Worm (Caenorhabditis elegans): ENCODE measurements around the gene C05B5.16.

ce11 chrIII:10035783-10036182, 23.5 kb downstream of the C05B5.16 start, which contains the start of gene xbx-3:
- TF ChIP-seq nfya-1 (tag; optimal IDR thresholded peaks at IDR 0.05; ENCODE audit: borderline replicate concordance, insufficient read depth) (no peak), dpl-1 (GFP tag; optimal IDR thresholded peaks at IDR 0.05) (no peak), F55B11.4 (tag; optimal IDR thresholded peaks at IDR 0.05; ENCODE audit: borderline replicate concordance, insufficient read depth) (no peak), repo-1 (tag; optimal IDR thresholded peaks at IDR 0.05) (no peak), Y95B8A.8 (GFP tag; IDR thresholded peaks at IDR 0.05) (no peak), zim-3 (tag; optimal IDR thresholded peaks at IDR 0.05) (no peak), F49E8.2 (tag; optimal IDR thresholded peaks at IDR 0.05; ENCODE audit: insufficient read depth) (no peak), rec-8 (tag; optimal IDR thresholded peaks at IDR 0.05) (no peak)
